Fruit fly (Drosophila melanogaster): Measurements from ENCODE around the gene CG12659.

The CG12659 gene

DNA sequence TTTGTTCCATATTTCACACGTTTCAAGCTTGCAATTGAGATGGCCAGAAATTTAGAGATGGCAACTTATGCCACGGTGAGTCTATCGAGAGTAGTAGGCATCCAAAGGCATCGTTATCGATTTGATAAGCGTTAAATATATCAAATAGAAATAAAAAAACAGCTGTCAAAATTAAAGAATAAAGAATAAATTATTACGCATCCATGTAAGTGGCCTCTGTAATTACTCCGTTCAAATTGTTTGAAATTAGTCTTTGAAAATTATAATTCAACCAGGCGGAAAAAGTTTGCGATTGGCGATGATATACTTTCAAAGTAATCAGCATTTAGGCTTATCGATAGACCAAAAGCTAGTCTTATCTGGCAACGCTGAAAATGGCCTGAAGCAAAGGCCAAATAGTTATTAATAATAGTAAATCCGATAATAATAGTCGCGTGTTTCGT is at the start of gene CG12659, which contains the start of gene Crag:
CG12659 (minus strand) TSS at position 45 of the 443 bp plus-strand sequence.
Crag (plus strand) TSS at position 347 of the 443 bp plus-strand sequence.
- TF ChIP-seq Myc (optimal IDR thresholded peaks at IDR 0.05) = no peak
- no peak for TF ChIP-seq ttk (optimal IDR thresholded peaks at IDR 0.05)
- no peak for TF ChIP-seq h (optimal IDR thresholded peaks at IDR 0.05)
- TF ChIP-seq Sin3A (optimal IDR thresholded peaks at IDR 0.05) = no peak
- TF ChIP-seq psq (optimal IDR thresholded peaks at IDR 0.05) = no peak
- TF ChIP-seq insv (optimal IDR thresholded peaks at IDR 0.05) = no peak

DNA sequence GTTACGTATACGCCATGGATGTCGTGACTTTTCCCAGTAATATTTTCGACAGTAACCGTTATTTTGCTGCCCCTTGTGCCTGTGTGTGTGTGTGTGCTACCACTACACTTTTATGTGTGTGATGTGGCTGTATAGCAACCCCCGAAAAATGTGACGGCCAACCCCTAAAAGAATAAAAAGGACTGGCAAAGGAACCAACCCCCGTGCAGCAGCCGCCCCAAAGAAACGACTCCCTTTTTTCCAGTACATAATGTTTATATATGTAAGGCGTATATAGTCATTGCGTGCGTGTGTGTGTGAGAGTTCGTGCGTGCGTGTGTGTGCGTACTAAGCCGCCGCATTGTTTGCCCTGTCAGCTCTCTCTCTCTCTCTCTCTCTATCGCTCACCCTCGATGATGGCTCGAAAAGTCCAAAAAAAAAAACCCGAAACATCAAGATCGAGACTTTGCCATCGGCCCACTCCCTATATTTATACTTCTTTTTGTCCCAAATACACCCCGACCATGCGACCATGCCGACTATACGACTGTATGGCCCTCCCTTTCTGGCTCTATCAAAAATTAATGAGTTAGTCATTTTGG is 49.2 kb upstream of the CG12659 start:
- TF ChIP-seq insv (optimal IDR thresholded peaks at IDR 0.05) (no peak), ttk (optimal IDR thresholded peaks at IDR 0.05) (no peak), psq (optimal IDR thresholded peaks at IDR 0.05) (no peak), Myc (optimal IDR thresholded peaks at IDR 0.05) (no peak), h (optimal IDR thresholded peaks at IDR 0.05) (no peak), Sin3A (optimal IDR thresholded peaks at IDR 0.05) (no peak)

DNA sequence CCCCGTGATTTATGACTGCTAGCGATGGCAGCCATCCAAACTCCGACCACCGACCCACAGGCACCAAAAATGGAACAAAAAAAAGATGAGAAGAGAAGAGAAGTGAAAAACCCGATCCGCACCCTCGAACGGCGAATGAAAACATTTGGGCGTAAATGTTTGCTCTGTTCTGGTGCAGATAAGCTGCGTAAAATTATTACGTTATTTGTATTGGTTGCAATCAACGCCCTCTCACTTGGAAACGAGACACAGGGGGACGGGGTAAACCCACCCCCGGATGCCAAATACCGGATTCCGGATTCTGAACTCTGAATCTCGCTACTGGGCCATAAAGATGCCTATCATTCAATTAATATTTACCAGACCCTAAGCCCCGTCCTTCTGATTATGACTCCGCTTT is 45.5 kb upstream of the CG12659 start:
- TF ChIP-seq ttk (optimal IDR thresholded peaks at IDR 0.05) (no peak), psq (optimal IDR thresholded peaks at IDR 0.05) (no peak), Myc (optimal IDR thresholded peaks at IDR 0.05) (no peak), Sin3A (optimal IDR thresholded peaks at IDR 0.05) (no peak), insv (optimal IDR thresholded peaks at IDR 0.05) (no peak), h (optimal IDR thresholded peaks at IDR 0.05) (no peak)

DNA sequence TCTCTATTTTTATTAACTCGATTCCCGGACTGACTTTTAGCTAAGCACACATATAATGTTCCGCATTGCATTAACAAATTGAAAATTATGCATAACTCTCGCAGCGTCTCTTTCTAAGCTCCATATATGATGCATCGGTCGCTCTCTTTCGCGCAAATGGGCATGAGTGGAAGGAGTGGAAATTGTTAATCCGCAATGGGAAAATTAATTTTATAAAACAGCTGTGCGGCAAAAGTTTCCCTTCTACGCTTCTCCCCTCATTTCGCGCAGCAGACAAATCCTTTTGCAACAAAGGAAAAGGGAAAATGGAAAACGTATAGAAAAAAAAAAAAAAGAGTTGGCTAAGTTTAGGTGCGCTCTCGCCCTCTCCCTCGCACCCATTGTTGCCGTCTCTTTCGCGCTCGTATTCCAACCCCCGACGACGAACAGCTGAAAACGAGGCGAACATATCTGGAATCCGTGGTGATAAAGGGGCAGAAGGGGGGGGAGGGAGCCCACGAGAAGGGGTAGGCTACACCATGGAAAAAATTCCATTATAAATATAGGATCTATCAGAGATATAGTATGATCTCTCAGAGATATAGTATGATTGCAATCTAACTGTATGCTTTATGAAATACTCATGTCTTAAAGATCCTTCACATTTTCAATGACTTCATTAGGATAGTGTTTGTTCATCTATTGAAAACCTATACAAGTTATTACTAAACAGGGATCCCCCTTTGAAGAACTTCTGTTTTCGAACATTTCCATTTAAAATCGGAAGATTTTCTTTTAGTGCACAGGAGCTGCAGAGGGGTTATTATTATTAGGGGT is 44.8 kb upstream of the CG12659 start:
- no peak for TF ChIP-seq Myc (optimal IDR thresholded peaks at IDR 0.05)
- TF ChIP-seq ttk (optimal IDR thresholded peaks at IDR 0.05) = no peak
- TF ChIP-seq psq (optimal IDR thresholded peaks at IDR 0.05) = no peak
- TF ChIP-seq insv (optimal IDR thresholded peaks at IDR 0.05) = no peak
- no peak for TF ChIP-seq h (optimal IDR thresholded peaks at IDR 0.05)
- no peak for TF ChIP-seq Sin3A (optimal IDR thresholded peaks at IDR 0.05)

- TF ChIP-seq Sin3A (optimal IDR thresholded peaks at IDR 0.05) (no peak), h (optimal IDR thresholded peaks at IDR 0.05) (no peak), insv (optimal IDR thresholded peaks at IDR 0.05) (no peak), Myc (optimal IDR thresholded peaks at IDR 0.05) (no peak), ttk (optimal IDR thresholded peaks at IDR 0.05) (no peak), psq (optimal IDR thresholded peaks at IDR 0.05) (no peak)
Observed at dm6 chrX:8634789-8635188, 43.3 kb upstream of the CG12659 start.

- TF ChIP-seq Sin3A (optimal IDR thresholded peaks at IDR 0.05) (no peak), ttk (optimal IDR thresholded peaks at IDR 0.05) (no peak), insv (optimal IDR thresholded peaks at IDR 0.05) (no peak)
Observed at dm6 chrX:8627171-8627570, 35.6 kb upstream of the CG12659 start.

DNA sequence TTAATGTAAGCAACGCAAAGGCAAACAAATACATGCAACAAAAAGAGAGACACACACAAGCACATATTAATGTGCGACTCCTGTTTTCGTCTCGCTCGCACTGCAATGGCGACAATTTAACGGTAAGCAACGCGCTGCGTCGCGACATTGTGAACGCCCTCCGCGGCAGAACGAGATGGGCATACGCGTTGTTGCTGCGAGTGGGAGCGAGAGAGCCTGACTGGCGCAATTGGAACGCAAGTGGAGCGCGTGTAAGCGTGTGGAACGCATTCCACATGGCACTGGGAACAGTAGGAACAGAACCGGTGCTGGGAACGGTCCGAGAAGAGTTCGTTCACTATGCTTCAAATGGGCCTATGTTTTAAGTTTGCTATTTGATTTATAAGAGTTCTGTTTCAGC is 33.3 kb upstream of the CG12659 start:
- TF ChIP-seq h (optimal IDR thresholded peaks at IDR 0.05) (no peak), ttk (optimal IDR thresholded peaks at IDR 0.05) (no peak), insv (optimal IDR thresholded peaks at IDR 0.05) (no peak), Myc (optimal IDR thresholded peaks at IDR 0.05) (no peak), psq (optimal IDR thresholded peaks at IDR 0.05) (no peak), Sin3A (optimal IDR thresholded peaks at IDR 0.05) (no peak)

DNA sequence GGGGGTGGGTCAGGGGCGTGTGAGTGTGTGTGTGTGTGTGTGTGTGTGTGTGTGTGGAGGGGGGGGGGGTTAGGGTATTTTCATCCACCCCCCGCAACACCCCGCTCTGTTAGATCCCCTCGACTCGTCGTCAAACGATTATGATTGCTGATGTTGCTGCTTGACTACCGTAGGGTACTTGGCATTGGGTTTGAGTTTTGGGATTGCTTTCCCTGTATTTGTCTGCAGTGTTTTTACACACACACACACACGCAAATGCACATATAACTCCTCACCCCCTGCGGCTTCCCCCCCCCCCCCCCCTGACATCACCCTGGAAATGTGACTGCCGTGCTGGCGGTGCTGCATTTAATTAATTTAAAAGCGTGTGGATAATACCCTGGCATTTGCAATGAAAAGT is 30.9 kb upstream of the CG12659 start:
- no peak for TF ChIP-seq Sin3A (optimal IDR thresholded peaks at IDR 0.05)
- TF ChIP-seq Myc (optimal IDR thresholded peaks at IDR 0.05) = no peak

DNA sequence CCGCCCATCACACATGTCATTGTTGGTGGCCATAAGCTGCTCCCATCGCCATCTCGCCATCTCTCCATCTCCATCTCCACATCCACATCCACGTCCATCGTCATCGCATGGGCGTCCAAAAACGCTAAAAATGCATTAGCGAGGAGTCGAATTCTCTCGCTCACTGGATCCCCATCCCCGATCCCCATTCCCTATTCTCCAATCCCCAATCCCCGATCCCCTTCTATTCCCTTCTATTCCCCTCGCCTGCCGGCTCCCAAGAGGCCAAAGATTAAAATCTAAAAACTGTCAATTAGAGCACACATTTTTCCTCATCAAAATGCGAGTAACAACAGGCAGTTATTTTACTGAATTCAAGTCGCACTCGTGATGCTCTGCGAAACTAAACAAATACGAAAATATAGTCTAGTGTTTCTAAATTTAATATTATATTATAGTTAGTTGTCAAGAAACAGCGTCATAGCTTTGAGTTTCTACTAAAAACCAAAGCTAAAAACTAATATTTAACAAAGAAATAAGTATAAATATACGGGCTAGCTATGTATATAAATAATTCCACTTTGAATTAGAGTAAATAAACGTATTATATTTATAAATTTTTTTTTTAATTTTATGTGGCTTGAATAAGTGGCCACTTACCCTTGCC is 25.4 kb upstream of the CG12659 start:
- TF ChIP-seq ttk (optimal IDR thresholded peaks at IDR 0.05) (no peak), Sin3A (optimal IDR thresholded peaks at IDR 0.05) (no peak), psq (optimal IDR thresholded peaks at IDR 0.05) (no peak), Myc (optimal IDR thresholded peaks at IDR 0.05) (no peak), insv (optimal IDR thresholded peaks at IDR 0.05) (no peak), h (optimal IDR thresholded peaks at IDR 0.05) (no peak)

DNA sequence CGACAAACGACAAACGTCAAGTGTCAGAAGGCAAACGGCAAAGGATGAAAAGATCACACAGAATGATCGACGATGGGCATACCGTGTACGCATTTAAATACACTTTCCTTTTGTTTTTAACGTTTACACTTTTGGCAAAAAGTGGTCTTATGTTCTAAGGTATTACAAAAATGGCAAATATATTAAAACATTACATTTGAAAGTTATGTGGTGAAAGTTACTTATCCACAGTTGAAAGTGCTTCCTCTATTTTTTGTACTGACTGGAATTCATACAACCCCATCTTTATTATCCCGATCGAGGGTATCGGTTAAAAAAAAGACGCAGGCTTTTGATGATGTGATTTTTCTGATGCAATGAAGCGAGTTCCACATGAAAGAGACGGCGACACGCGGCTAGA is 24.8 kb upstream of the CG12659 start:
- TF ChIP-seq h (optimal IDR thresholded peaks at IDR 0.05) (no peak), insv (optimal IDR thresholded peaks at IDR 0.05) (no peak), psq (optimal IDR thresholded peaks at IDR 0.05) (no peak), Sin3A (optimal IDR thresholded peaks at IDR 0.05) (no peak), ttk (optimal IDR thresholded peaks at IDR 0.05) (no peak), Myc (optimal IDR thresholded peaks at IDR 0.05) (no peak)

DNA sequence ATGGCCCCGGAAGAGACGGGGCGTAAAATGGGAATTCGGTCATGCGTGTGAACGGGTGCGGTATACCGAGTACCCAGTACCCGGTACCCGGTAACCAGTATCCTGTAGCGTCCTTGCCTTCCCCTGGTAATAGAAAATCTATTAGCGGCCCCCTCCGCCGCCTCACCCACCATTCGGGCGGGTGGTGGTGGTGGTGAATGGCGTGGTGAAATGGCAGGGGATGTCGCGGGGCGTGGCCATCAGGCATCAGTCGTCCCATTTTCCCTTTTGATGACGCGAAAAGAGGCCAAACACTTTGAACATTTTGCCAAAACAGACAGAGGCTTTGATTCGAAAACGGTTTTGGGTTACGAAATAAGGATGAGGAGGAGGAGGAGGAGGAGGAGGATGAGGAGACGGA is 16.4 kb upstream of the CG12659 start:
- TF ChIP-seq ttk (optimal IDR thresholded peaks at IDR 0.05) = no peak
- TF ChIP-seq h (optimal IDR thresholded peaks at IDR 0.05) = no peak
- TF ChIP-seq psq (optimal IDR thresholded peaks at IDR 0.05) = no peak
- no peak for TF ChIP-seq insv (optimal IDR thresholded peaks at IDR 0.05)
- no peak for TF ChIP-seq Myc (optimal IDR thresholded peaks at IDR 0.05)
- no peak for TF ChIP-seq Sin3A (optimal IDR thresholded peaks at IDR 0.05)

DNA sequence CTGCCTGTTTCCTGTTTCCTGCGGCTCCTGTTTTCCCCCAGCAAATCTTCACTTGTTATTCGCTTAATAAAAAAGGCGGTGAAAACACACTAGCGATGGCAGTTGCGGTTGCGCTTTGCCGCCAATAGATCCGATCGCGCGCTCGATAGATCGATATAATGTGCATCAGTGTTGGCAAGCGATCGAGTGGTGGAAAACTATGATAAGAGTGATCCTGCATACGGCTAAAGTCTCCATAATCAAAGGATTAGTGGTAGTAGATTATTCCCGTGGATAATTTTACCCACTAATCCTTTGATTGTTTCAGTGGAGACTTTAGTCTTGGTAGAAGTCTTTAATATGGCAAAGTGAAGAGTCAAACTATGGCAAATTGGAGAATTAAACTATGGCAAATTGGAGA is 14.7 kb upstream of the CG12659 start, which contains the start of gene Caf1-180:
Caf1-180 (minus strand) TSS at position 99 of the 400 bp plus-strand sequence.
- TF ChIP-seq insv (optimal IDR thresholded peaks at IDR 0.05) (no peak), ttk (optimal IDR thresholded peaks at IDR 0.05) (no peak), h (optimal IDR thresholded peaks at IDR 0.05) (no peak), psq (optimal IDR thresholded peaks at IDR 0.05) (no peak), Sin3A (optimal IDR thresholded peaks at IDR 0.05) (no peak), Myc (optimal IDR thresholded peaks at IDR 0.05) (no peak)
